Worm (Caenorhabditis elegans) whole organism, early embryonic: Measurements from ENCODE around the gene ztf-13.

Source experiments
- ama-1 ChIP-seq: fragments of 150-350 bp; optimal IDR thresholded peaks from 2 replicates; lab custom pipeline; 2014
- scrt-1 ChIP-seq: fragments of 200-800 bp; sonication (Bioruptor generic); IDR thresholded peaks from 2 replicates; pipeline ENCODE4 v1.3.6; 2022; ENCODE audit warnings: missing genetic modification characterization, missing compliant biosample characterization

- TF ChIP-seq ama-1 (lab: Kevin White, UChicago) (no peak), scrt-1 (GFP tag; lab: Robert Waterston, UW) (no peak)
These were observed 17.6 kb upstream of the ztf-13 start for ce11 chrX:3119606-3120005.
